Fruit fly (Drosophila melanogaster): Measurements from ENCODE around the gene Rfx.

- TF ChIP-seq pan (optimal IDR thresholded peaks at IDR 0.05): no peak
- no peak for TF ChIP-seq usp (GFP tag; optimal IDR thresholded peaks at IDR 0.05)
- no peak for TF ChIP-seq CG8478 (optimal IDR thresholded peaks at IDR 0.05)
- no peak for TF ChIP-seq psq (optimal IDR thresholded peaks at IDR 0.05)
These were observed 25.0 kb downstream of the Rfx start for dm6 chr3R:10352844-10353243.

All from whole organism.